Fruit fly (Drosophila melanogaster) whole organism, pupa: ENCODE data around the gene geko.

Source experiments
- CG10348 ChIP-seq: fragments of 200-800 bp; sonication (Bioruptor generic); IDR thresholded peaks from 2 replicates; pipeline ENCODE4 v1.3.6; 2022; ENCODE audit warnings: missing biosample characterization, missing genetic modification characterization
- CG12605 ChIP-seq: fragments of 200-800 bp; sonication (Bioruptor generic); IDR thresholded peaks from 2 replicates; pipeline ENCODE4 v1.3.6; 2022; ENCODE audit warnings: missing biosample characterization, missing genetic modification characterization
- CG13204 ChIP-seq: fragments of 200-800 bp; sonication (Bioruptor generic); optimal IDR thresholded peaks from 2 replicates; lab custom pipeline; 2018; ENCODE audit warnings: missing biosample characterization, mild to moderate bottlenecking, missing genetic modification characterization, moderate library complexity
- CG14655 ChIP-seq: fragments of 200-800 bp; sonication (Bioruptor generic); optimal IDR thresholded peaks from 3 replicates; lab custom pipeline; 2017; ENCODE audit warnings: mild to moderate bottlenecking, missing biosample characterization, missing genetic modification reagents, missing genetic modification characterization
- CG15710 ChIP-seq: fragments of 200-800 bp; sonication (Bioruptor generic); optimal IDR thresholded peaks from 2 replicates; lab custom pipeline; 2018; ENCODE audit warnings: missing biosample characterization, mild to moderate bottlenecking, missing genetic modification characterization, moderate library complexity
- CG17806 ChIP-seq: fragments of 200-800 bp; sonication (Bioruptor generic); optimal IDR thresholded peaks from 2 replicates; lab custom pipeline; 2018; ENCODE audit warnings: missing biosample characterization, mild to moderate bottlenecking, missing genetic modification characterization, moderate library complexity
- CG32121 ChIP-seq: fragments of 200-800 bp; sonication (Bioruptor generic); IDR thresholded peaks from 2 replicates; pipeline ENCODE4 v1.3.6; 2022; ENCODE audit warnings: missing biosample characterization, missing genetic modification characterization
- CG34367 ChIP-seq: fragments of 200-800 bp; sonication (Bioruptor generic); optimal IDR thresholded peaks from 2 replicates; lab custom pipeline; 2018; ENCODE audit warnings: missing biosample characterization, mild to moderate bottlenecking, missing genetic modification characterization
- CG4496 ChIP-seq: fragments of 200-800 bp; sonication (Bioruptor generic); IDR thresholded peaks from 3 replicates; pipeline ENCODE4 v1.3.6; 2022; ENCODE audit warnings: missing biosample characterization, missing genetic modification characterization
- CG8159 ChIP-seq: fragments of 200-800 bp; sonication (Bioruptor generic); optimal IDR thresholded peaks from 3 replicates; lab custom pipeline; 2018; ENCODE audit warnings: missing biosample characterization, mild to moderate bottlenecking, missing genetic modification characterization, moderate library complexity
- CG8301 ChIP-seq: fragments of 200-800 bp; sonication (Bioruptor generic); optimal IDR thresholded peaks from 2 replicates; lab custom pipeline; 2018; ENCODE audit warnings: missing biosample characterization, mild to moderate bottlenecking, missing genetic modification characterization
- CG9948 ChIP-seq: fragments of 200-800 bp; sonication (Bioruptor generic); optimal IDR thresholded peaks from 2 replicates; lab custom pipeline; 2018; ENCODE audit warnings: missing biosample characterization, mild to moderate bottlenecking, missing genetic modification characterization, moderate library complexity
- D1 ChIP-seq: fragments of 200-800 bp; sonication (Bioruptor generic); optimal IDR thresholded peaks from 2 replicates; lab custom pipeline; 2018; ENCODE audit warnings: missing biosample characterization, mild to moderate bottlenecking, missing genetic modification characterization, moderate library complexity
- EcR ChIP-seq: fragments of 200-800 bp; sonication (Bioruptor generic); optimal IDR thresholded peaks from 3 replicates; lab custom pipeline; 2019; ENCODE audit warnings: missing biosample characterization, missing genetic modification characterization, mild to moderate bottlenecking, moderate library complexity, missing genetic modification reagents
- Ets98B ChIP-seq: fragments of 200-800 bp; sonication (Bioruptor generic); IDR thresholded peaks from 2 replicates; pipeline ENCODE4 v1.3.6; 2022; ENCODE audit warnings: missing biosample characterization, missing genetic modification characterization
- Pif1A ChIP-seq: fragments of 200-800 bp; sonication (Bioruptor generic); optimal IDR thresholded peaks from 3 replicates; lab custom pipeline; 2016; ENCODE audit warnings: missing biosample characterization, missing genetic modification characterization
- Pif1B ChIP-seq: fragments of 200-800 bp; sonication (Bioruptor generic); optimal IDR thresholded peaks from 3 replicates; lab custom pipeline; 2016; ENCODE audit warnings: missing biosample characterization, missing genetic modification characterization
- Snoo ChIP-seq: fragments of 200-800 bp; sonication (Bioruptor generic); optimal IDR thresholded peaks from 3 replicates; lab custom pipeline; 2017; ENCODE audit warnings: missing biosample characterization, mild to moderate bottlenecking, missing genetic modification characterization, inconsistent platforms
- fd96Ca ChIP-seq: fragments of 200-800 bp; sonication (Bioruptor generic); IDR thresholded peaks from 3 replicates; pipeline ENCODE4 v1.3.6; 2022; ENCODE audit warnings: missing biosample characterization, missing genetic modification characterization
- gl ChIP-seq: fragments of 200-800 bp; sonication (Bioruptor generic); optimal IDR thresholded peaks from 2 replicates; lab custom pipeline; 2018; ENCODE audit warnings: missing biosample characterization, mild to moderate bottlenecking, missing genetic modification characterization
- rn ChIP-seq: fragments of 200-800 bp; sonication (Bioruptor generic); IDR thresholded peaks from 2 replicates; pipeline ENCODE4 v1.3.6; 2022; ENCODE audit warnings: missing biosample characterization, missing genetic modification characterization

The geko gene

DNA sequence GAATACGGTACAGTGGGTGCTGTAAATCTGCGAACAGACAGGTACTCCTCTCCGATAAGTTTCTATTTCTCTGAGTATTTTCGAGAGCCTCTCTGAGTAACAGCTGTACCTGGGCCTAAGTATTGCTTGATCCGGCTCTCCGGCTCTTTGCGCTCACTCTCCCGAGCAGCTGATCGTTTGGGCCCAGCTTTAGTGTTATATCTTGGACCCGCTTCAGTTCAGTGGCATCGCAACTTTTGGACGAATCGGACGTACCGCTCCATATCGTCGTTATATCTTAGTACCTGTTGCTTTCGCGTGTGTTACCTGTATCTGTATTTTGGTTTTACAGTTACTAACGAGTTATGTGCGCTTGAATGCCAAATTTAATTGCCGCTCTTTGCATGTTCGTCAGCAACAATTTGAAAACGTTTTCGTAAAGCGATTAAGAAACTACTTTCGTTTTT, at the start of gene geko:
geko (plus strand) TSS at position 219 of the 446 bp plus-strand sequence.
- peak; percentile 85 for TF ChIP-seq EcR (GFP tag; lab: Kevin White, UChicago)
- TF ChIP-seq gl (tag; lab: Kevin White, UChicago): no peak
- peak; percentile 63; the same call in 1 of the 2 replicates for TF ChIP-seq Ets98B
- TF ChIP-seq CG4496 (GFP tag; lab: Robert Waterston, UW): peak; percentile 62
- TF ChIP-seq CG12605 (GFP tag; lab: Robert Waterston, UW): peak; percentile 18; the same call in 1 of the 2 replicates
- peak; percentile 55; the same call in 1 of the 2 replicates for TF ChIP-seq CG32121 (GFP tag; lab: Robert Waterston, UW)
- TF ChIP-seq Pif1A (GFP tag; lab: Kevin White, UChicago): peak; percentile 32
- no peak for TF ChIP-seq D1 (tag; lab: Kevin White, UChicago)
- peak; percentile 24 for TF ChIP-seq Pif1B (GFP tag; lab: Kevin White, UChicago)

- peak; percentile 24; the same call in 1 of the 2 replicates for TF ChIP-seq CG32121 (GFP tag; lab: Robert Waterston, UW)
- TF ChIP-seq CG13204 (GFP tag; lab: Kevin White, UChicago): no peak
- no peak for TF ChIP-seq CG10348 (GFP tag; lab: Robert Waterston, UW)
- TF ChIP-seq CG8301 (tag; lab: Kevin White, UChicago): peak; percentile 10
Observed at dm6 chr3L:18093875-18094274, 45.3 kb upstream of the geko start.

DNA sequence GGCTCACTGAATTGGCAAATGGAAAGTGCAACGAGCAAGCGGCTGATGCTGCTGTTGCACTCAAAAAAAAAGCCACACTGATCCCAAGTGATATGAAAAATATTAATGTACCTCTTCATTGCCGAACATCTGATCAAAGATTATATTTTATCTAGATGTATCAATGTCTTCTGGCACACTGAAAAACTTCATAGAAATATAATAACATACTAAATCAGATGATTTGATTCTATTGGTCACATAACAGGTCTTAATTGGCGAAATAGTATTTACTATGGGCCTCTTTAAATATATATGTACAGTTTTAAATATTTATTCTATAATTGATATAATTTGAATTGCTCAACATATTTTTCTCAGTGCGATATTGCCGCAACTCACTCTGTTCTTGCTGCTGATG, 42.5 kb upstream of the geko start:
- 0 out of 2 replicates have a peak, but pooled peaks have one; percentile 15 for TF ChIP-seq CG32121 (GFP tag; lab: Robert Waterston, UW)
- no peak for TF ChIP-seq rn (GFP tag; lab: Robert Waterston, UW)
- TF ChIP-seq CG9948 (tag; lab: Kevin White, UChicago): peak; percentile 52
- TF ChIP-seq Snoo (tag; lab: Kevin White, UChicago): no peak
- TF ChIP-seq CG12605 (GFP tag; lab: Robert Waterston, UW): 0 out of 2 replicates have a peak, but pooled peaks have one; percentile 38
- TF ChIP-seq CG17806: peak; percentile 37
- peak; percentile 37 for TF ChIP-seq Pif1A (GFP tag; lab: Kevin White, UChicago)
- TF ChIP-seq fd96Ca (GFP tag; lab: Robert Waterston, UW): no peak
- peak; percentile 20 for TF ChIP-seq Pif1B (GFP tag; lab: Kevin White, UChicago)
- peak; percentile 89 for TF ChIP-seq CG14655
- peak; percentile 84 for TF ChIP-seq CG8301 (tag; lab: Kevin White, UChicago)
- no peak for TF ChIP-seq EcR (GFP tag; lab: Kevin White, UChicago)
- no peak for TF ChIP-seq D1 (tag; lab: Kevin White, UChicago)
- TF ChIP-seq, all 21 proteins: peak for 8

DNA sequence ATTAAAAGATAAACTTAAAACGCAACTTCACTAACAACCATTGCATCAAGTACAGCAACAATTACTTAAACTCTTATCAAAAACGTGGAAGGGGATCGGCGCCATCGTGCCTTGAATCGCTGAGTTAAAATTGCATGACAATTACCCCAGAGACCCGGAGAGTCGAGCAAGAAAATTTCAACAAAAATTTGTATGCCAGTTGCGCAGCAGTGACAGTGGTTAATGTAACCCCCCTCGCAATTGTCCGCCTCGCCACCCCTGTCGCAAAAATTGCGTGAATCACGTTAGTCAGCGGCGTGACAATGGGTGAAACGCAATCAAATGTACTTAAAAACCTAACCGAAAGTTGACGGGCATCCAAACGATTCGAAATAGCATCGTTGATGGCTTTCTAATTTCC, 39.5 kb upstream of the geko start:
- no peak for TF ChIP-seq CG10348 (GFP tag; lab: Robert Waterston, UW)
- peak; percentile 19; the same call in 1 of the 2 replicates for TF ChIP-seq CG32121 (GFP tag; lab: Robert Waterston, UW)
- TF ChIP-seq CG14655: no peak
- TF ChIP-seq Snoo (tag; lab: Kevin White, UChicago): peak; percentile 1
- TF ChIP-seq CG4496 (GFP tag; lab: Robert Waterston, UW): peak; percentile 59
- TF ChIP-seq D1 (tag; lab: Kevin White, UChicago): no peak
- TF ChIP-seq CG9948 (tag; lab: Kevin White, UChicago): no peak
- no peak for TF ChIP-seq CG8159 (tag; lab: Kevin White, UChicago)
- no peak for TF ChIP-seq rn (GFP tag; lab: Robert Waterston, UW)
- TF ChIP-seq CG34367 (tag; lab: Kevin White, UChicago): no peak
- TF ChIP-seq Pif1B (GFP tag; lab: Kevin White, UChicago): no peak
- peak; percentile 2 for TF ChIP-seq CG15710
- TF ChIP-seq EcR (GFP tag; lab: Kevin White, UChicago): no peak
- no peak for TF ChIP-seq Pif1A (GFP tag; lab: Kevin White, UChicago)
- no peak for TF ChIP-seq CG13204 (GFP tag; lab: Kevin White, UChicago)
- TF ChIP-seq CG12605 (GFP tag; lab: Robert Waterston, UW): 0 out of 2 replicates have a peak, but pooled peaks have one; percentile 10
- TF ChIP-seq CG8301 (tag; lab: Kevin White, UChicago): no peak
- TF ChIP-seq Ets98B: peak; percentile 31
- TF ChIP-seq fd96Ca (GFP tag; lab: Robert Waterston, UW): no peak; the same call in 2 of the 3 replicates
- peak; percentile 1 for TF ChIP-seq CG17806
- TF ChIP-seq gl (tag; lab: Kevin White, UChicago): no peak

dm6 chr3L:18101421-18101996, 37.7 kb upstream of the geko start:
- no peak for TF ChIP-seq CG8301 (tag; lab: Kevin White, UChicago)
- no peak for TF ChIP-seq Snoo (tag; lab: Kevin White, UChicago)
- peak; percentile 14 for TF ChIP-seq CG8159 (tag; lab: Kevin White, UChicago)
- TF ChIP-seq gl (tag; lab: Kevin White, UChicago): no peak
- TF ChIP-seq CG10348 (GFP tag; lab: Robert Waterston, UW): no peak
- peak; percentile 26 for TF ChIP-seq CG14655
- TF ChIP-seq CG17806: no peak
- no peak for TF ChIP-seq CG4496 (GFP tag; lab: Robert Waterston, UW)
- no peak for TF ChIP-seq Pif1A (GFP tag; lab: Kevin White, UChicago)
- no peak for TF ChIP-seq rn (GFP tag; lab: Robert Waterston, UW)
- no peak for TF ChIP-seq EcR (GFP tag; lab: Kevin White, UChicago)
- no peak for TF ChIP-seq CG12605 (GFP tag; lab: Robert Waterston, UW)
- TF ChIP-seq Pif1B (GFP tag; lab: Kevin White, UChicago): peak; percentile 16
- TF ChIP-seq CG13204 (GFP tag; lab: Kevin White, UChicago): no peak
- no peak for TF ChIP-seq CG32121 (GFP tag; lab: Robert Waterston, UW)
- no peak for TF ChIP-seq CG34367 (tag; lab: Kevin White, UChicago)
- TF ChIP-seq fd96Ca (GFP tag; lab: Robert Waterston, UW): no peak
- no peak for TF ChIP-seq D1 (tag; lab: Kevin White, UChicago)
- TF ChIP-seq Ets98B: no peak
- TF ChIP-seq CG9948 (tag; lab: Kevin White, UChicago): no peak
